Worm (Caenorhabditis elegans) whole organism, early embryonic: Measurements from ENCODE around the gene VW02B12L.2.
"Not testable (repeated sequence)": the region's sequence is repeated elsewhere in the genome, so short reads cannot be mapped to it uniquely, and the experiment has no call there.

ENCODE experiments used
- B0310.2 ChIP-seq: sonication (generic microtip); optimal IDR thresholded peaks from 2 replicates; lab custom pipeline; 2016; ENCODE audit warnings: mild to moderate bottlenecking, missing genetic modification characterization, missing compliant biosample characterization
- F13C5.2 ChIP-seq: sonication (generic microtip); optimal IDR thresholded peaks from 2 replicates; lab custom pipeline; 2017; ENCODE audit warnings: mild to moderate bottlenecking, missing genetic modification characterization, inconsistent platforms, missing compliant biosample characterization
- aly-1 ChIP-seq: sonication (generic microtip); optimal IDR thresholded peaks from 2 replicates; lab custom pipeline; 2016; ENCODE audit warnings: missing genetic modification characterization, missing compliant biosample characterization
- ama-1 ChIP-seq: fragments of 150-350 bp; optimal IDR thresholded peaks from 2 replicates; lab custom pipeline; 2014
- ceh-13 ChIP-seq: fragments of 200-800 bp; sonication (Bioruptor generic); optimal IDR thresholded peaks from 2 replicates; lab custom pipeline; 2018; ENCODE audit warnings: mild to moderate bottlenecking, missing genetic modification characterization, missing compliant biosample characterization
- ceh-36 ChIP-seq: sonication (generic microtip); optimal IDR thresholded peaks from 2 replicates; lab custom pipeline; 2016; ENCODE audit warnings: missing genetic modification characterization, inconsistent platforms, missing compliant biosample characterization
- ets-7 ChIP-seq: sonication (generic microtip); optimal IDR thresholded peaks from 2 replicates; lab custom pipeline; 2016; ENCODE audit warnings: missing genotype, missing genetic modification characterization, missing compliant biosample characterization
- flt-1 ChIP-seq: fragments of 200-800 bp; sonication (Bioruptor generic); IDR thresholded peaks from 2 replicates; pipeline ENCODE4 v1.3.6; 2022; ENCODE audit warnings: missing genetic modification characterization, missing compliant biosample characterization
- hmbx-1 ChIP-seq: sonication (generic microtip); optimal IDR thresholded peaks from 2 replicates; lab custom pipeline; 2016; ENCODE audit warnings: mild to moderate bottlenecking, missing genetic modification characterization, missing compliant biosample characterization
- hmg-4 ChIP-seq: fragments of 200-800 bp; sonication (Bioruptor generic); optimal IDR thresholded peaks from 2 replicates; lab custom pipeline; 2018; ENCODE audit warnings: mild to moderate bottlenecking, missing genetic modification characterization, missing compliant biosample characterization
- hnd-1 ChIP-seq: sonication (generic microtip); optimal IDR thresholded peaks from 2 replicates; lab custom pipeline; 2016; ENCODE audit warnings: missing genetic modification characterization, missing compliant biosample characterization
- pes-1 ChIP-seq: fragments of 200-800 bp; sonication (Bioruptor generic); IDR thresholded peaks from 2 replicates; pipeline ENCODE4 v1.3.6; 2022; ENCODE audit warnings: missing genetic modification reagents, missing genetic modification characterization, missing compliant biosample characterization
- scrt-1 ChIP-seq: fragments of 200-800 bp; sonication (Bioruptor generic); IDR thresholded peaks from 2 replicates; pipeline ENCODE4 v1.3.6; 2022; ENCODE audit warnings: missing genetic modification characterization, missing compliant biosample characterization
- sea-1 ChIP-seq: fragments of 200-800 bp; sonication (Bioruptor generic); conservative IDR thresholded peaks from 2 replicates; pipeline ENCODE4 v1.3.6; 2022; ENCODE audit warnings: missing genetic modification characterization, missing compliant biosample characterization
- tbx-11 ChIP-seq: fragments of 200-800 bp; sonication (Bioruptor generic); IDR thresholded peaks from 2 replicates; pipeline ENCODE4 v1.3.6; 2022; ENCODE audit warnings: missing genetic modification characterization, missing compliant biosample characterization
- tbx-37 ChIP-seq: fragments of 200-800 bp; sonication (Bioruptor generic); conservative IDR thresholded peaks from 2 replicates; pipeline ENCODE4 v1.3.6; 2022; ENCODE audit warnings: missing genetic modification reagents, missing genetic modification characterization, missing compliant biosample characterization
- tra-4 ChIP-seq: sonication (generic microtip); optimal IDR thresholded peaks from 2 replicates; lab custom pipeline; 2017; ENCODE audit warnings: missing genetic modification characterization, missing compliant biosample characterization

Gene VW02B12L.2

DNA sequence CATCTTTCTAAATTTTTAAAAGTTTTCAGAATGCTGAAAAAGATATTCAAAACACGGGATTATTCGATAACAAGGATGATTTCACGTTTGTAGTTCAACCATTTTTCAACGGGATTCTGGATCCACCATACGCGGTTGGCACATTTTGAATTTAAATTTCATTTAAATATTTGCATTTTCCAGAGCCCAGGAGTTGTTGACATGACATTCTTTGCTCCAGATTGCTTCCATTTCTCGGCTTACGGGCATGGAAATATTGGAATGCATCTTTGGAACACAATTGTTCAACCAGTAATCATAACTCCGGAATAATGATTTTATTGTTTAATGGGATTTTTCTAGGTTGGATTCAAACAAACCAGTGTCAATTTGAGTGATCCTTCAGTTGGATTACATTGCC, 10.8 kb upstream of the VW02B12L.2 start:
- TF ChIP-seq flt-1 (GFP tag; lab: Robert Waterston, UW) (no peak), hmg-4 (GFP tag; lab: Kevin White, UChicago) (no peak), pes-1 (no peak), ets-7 (no peak)

- TF ChIP-seq B0310.2 (no peak), F13C5.2 (tag; lab: Kevin White, UChicago) (no peak), ceh-36 (tag; lab: Kevin White, UChicago) (no peak), tbx-11 (GFP tag; lab: Robert Waterston, UW) (no peak), tra-4 (no peak), ets-7 (no peak), hmbx-1 (tag; lab: Kevin White, UChicago) (no peak), ama-1 (no peak), scrt-1 (GFP tag; lab: Robert Waterston, UW) (no peak), aly-1 (tag; lab: Kevin White, UChicago) (no peak), hmg-4 (GFP tag; lab: Kevin White, UChicago) (no peak), flt-1 (GFP tag; lab: Robert Waterston, UW) (no peak), tbx-37 (no peak)
Observed at ce11 chrII:11448753-11449152, 8.6 kb upstream of the VW02B12L.2 start, which contains the start of gene W02B12.1. W02B12.1 (plus strand) TSS chrII:11449021.

DNA sequence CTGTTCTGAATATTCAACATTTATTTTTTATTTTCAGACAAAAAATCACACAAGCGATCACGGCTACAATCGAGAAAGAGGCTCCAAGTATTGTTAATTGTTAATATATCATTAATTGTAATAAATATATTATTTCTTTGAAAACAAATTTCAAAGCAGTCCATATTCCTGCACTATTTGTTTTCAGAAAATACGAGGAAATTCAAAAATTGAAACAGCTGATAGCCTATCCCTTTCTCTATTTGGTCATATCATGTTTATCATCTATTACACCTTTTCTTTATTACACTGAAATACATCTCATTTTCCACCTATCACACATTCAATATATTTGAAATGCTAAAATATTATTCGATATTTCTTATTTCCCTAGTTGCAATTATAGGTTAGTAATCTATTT, 4.8 kb upstream of the VW02B12L.2 start, which contains the start of gene W02B12.13:
Gene W02B12.13, plus strand, starts transcription at position 301 of the 400 bp plus-strand sequence.
- TF ChIP-seq hnd-1 (tag; lab: Kevin White, UChicago) (no peak), ceh-36 (tag; lab: Kevin White, UChicago) (no peak), tra-4 (no peak), flt-1 (GFP tag; lab: Robert Waterston, UW) (no peak), ets-7 (no peak), ceh-13 (GFP tag; lab: Kevin White, UChicago) (no peak), ama-1 (no peak)

ce11 chrII:11443862-11444261, 3.7 kb upstream of the VW02B12L.2 start, which contains the start of gene adbp-1:
adbp-1 (plus strand) TSS chrII:11444162.
- TF ChIP-seq tbx-37, result no peak
- TF ChIP-seq hmg-4 (GFP tag; lab: Kevin White, UChicago), result no peak
- no peak for TF ChIP-seq ets-7
- TF ChIP-seq tra-4, result no peak
- no peak for TF ChIP-seq F13C5.2 (tag; lab: Kevin White, UChicago)
- TF ChIP-seq flt-1 (GFP tag; lab: Robert Waterston, UW), result no peak
- no peak for TF ChIP-seq aly-1 (tag; lab: Kevin White, UChicago)
- TF ChIP-seq ceh-13 (GFP tag; lab: Kevin White, UChicago), result no peak
- TF ChIP-seq pes-1, result no peak
- TF ChIP-seq scrt-1 (GFP tag; lab: Robert Waterston, UW), result no peak
- TF ChIP-seq tbx-11 (GFP tag; lab: Robert Waterston, UW), result no peak
- no peak for TF ChIP-seq B0310.2
- no peak for TF ChIP-seq sea-1 (GFP tag; lab: Robert Waterston, UW)
- no peak for TF ChIP-seq ama-1
- no peak for TF ChIP-seq ceh-36 (tag; lab: Kevin White, UChicago)
- TF ChIP-seq hnd-1 (tag; lab: Kevin White, UChicago), result no peak

ce11 chrII:11443128-11443527, 3.0 kb upstream of the VW02B12L.2 start:
- TF ChIP-seq B0310.2 (no peak), ets-7 (no peak)

DNA sequence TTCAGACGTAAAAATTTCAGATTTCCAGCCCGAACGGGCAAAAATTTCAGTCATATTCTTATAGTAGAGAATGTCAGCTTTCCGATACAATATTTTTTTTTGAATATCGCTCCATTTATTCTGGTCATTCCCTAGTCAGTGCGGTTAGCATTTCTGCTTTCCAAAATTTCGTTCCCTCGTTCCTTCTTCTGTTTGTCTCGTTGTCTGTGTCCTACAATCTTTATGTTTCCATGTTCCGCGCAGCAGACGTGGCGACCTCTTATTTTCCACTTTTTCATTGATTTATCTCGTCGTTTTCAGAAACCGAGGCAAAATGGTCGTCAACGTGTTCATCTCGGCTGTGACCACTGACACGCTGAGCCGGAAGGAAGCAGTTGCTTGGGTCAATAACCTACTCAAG, 2.3 kb upstream of the VW02B12L.2 start, which contains the start of gene ebp-2:
Gene ebp-2, plus strand, starts transcription at position 301 of the 400 bp plus-strand sequence.
- TF ChIP-seq hmg-4 (GFP tag; lab: Kevin White, UChicago); tbx-11 (GFP tag; lab: Robert Waterston, UW); ama-1: not testable (repeated sequence)

DNA sequence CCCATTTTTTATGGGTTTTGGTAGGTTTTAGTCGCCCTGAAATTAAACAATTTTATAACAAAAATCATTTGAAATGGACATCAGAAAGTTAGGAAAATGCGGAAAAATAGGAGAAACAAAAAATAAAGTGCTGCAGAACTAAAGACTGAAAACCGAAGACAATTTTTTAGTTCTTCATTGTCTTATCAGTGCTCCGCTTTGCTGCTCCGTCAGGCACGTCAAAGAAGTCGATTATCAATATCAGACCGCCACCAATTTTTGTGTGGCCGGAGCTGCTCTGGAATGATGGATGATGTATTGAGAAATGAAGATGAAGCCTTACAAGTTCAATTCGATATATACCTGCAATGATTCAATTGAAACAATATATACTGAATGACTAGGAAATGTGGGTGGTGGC, 1.7 kb downstream of the VW02B12L.2 start, which contains the start of gene vha-6:
Gene vha-6, minus strand, starts transcription at position 36 of the 400 bp plus-strand sequence.
- TF ChIP-seq ceh-36 (tag; lab: Kevin White, UChicago) (no peak), hmbx-1 (tag; lab: Kevin White, UChicago) (no peak), ama-1 (no peak), tra-4 (no peak), ceh-13 (GFP tag; lab: Kevin White, UChicago) (no peak), tbx-37 (no peak), hmg-4 (GFP tag; lab: Kevin White, UChicago) (no peak), tbx-11 (GFP tag; lab: Robert Waterston, UW) (no peak), F13C5.2 (tag; lab: Kevin White, UChicago) (no peak), flt-1 (GFP tag; lab: Robert Waterston, UW) (no peak), scrt-1 (GFP tag; lab: Robert Waterston, UW) (no peak), B0310.2 (no peak)

DNA sequence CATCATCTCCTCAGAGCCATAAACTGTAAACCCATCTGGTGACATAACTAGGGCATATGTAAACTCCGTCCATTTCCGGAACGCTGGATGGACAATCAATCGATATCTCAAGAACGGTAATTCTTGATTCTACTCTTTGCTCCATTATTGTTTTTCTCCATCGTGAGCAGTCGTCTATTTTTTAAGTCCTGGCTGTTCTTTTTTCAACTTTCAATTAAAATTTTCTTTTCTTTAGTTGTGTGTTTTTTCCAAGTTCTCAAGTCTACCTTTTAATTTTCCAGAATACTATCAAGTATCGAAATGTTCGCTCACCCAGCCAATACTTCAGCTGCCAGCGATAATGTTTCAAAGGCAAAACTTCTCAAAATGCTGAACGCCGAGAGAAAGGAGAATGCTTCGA, 6.2 kb downstream of the VW02B12L.2 start, which contains the start of gene C05D12.5:
Gene C05D12.5, plus strand, starts transcription at position 301 of the 400 bp plus-strand sequence.
- TF ChIP-seq F13C5.2 (tag; lab: Kevin White, UChicago), result no peak
- no peak for TF ChIP-seq ama-1
- TF ChIP-seq aly-1 (tag; lab: Kevin White, UChicago), result no peak
- TF ChIP-seq B0310.2, result no peak
- no peak for TF ChIP-seq flt-1 (GFP tag; lab: Robert Waterston, UW)
- no peak for TF ChIP-seq ceh-36 (tag; lab: Kevin White, UChicago)
- TF ChIP-seq hmbx-1 (tag; lab: Kevin White, UChicago), result no peak

DNA sequence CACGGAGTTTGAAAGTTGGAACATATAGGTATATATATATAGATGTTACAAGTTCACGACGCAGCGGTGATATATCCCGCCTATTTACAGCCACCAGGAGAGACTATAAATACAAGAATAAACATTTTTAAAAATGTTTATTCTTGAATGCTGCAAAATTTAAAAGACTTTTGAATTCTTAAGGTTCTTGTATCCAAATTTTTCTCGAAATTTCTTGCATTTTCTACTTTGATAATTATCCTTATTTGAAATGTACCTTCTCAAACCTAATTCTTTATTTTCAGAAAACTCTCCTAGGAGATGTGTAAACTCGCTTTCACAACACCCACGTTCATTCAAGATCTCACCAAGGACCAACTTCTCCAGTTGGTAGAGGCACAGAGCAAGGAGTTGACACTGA, 8.5 kb downstream of the VW02B12L.2 start, which contains the start of gene C05D12.4:
Gene C05D12.4, plus strand, starts transcription at position 301 of the 400 bp plus-strand sequence.
- no peak for TF ChIP-seq sea-1 (GFP tag; lab: Robert Waterston, UW)
- TF ChIP-seq hmbx-1 (tag; lab: Kevin White, UChicago), result no peak
- TF ChIP-seq B0310.2, result no peak
